Fruit fly (Drosophila melanogaster): ENCODE results near the gene LSm-4.
A peak's percentile ranks its signal among the peaks of the same experiment; 100 is the strongest.

The LSm-4 gene

dm6 chr2L:10428528-10428927 lies 23.5 kb upstream of the LSm-4 start, which contains the start of gene CG5188 (continued):
- TF ChIP-seq Ptx1 (GFP tag; IDR thresholded peaks at IDR 0.05), result no peak
- peak; percentile 40 for TF ChIP-seq pzg (GFP tag; optimal IDR thresholded peaks at IDR 0.05)
- peak; percentile 83 for TF ChIP-seq CG30020 (tag; optimal IDR thresholded peaks at IDR 0.05)
- TF ChIP-seq pb (GFP tag; optimal IDR thresholded peaks at IDR 0.05), result no peak
- TF ChIP-seq Gsc (GFP tag; IDR thresholded peaks at IDR 0.05), result no peak
- TF ChIP-seq CG13624 (GFP tag; optimal IDR thresholded peaks at IDR 0.05), result no peak
- peak; percentile 37; the same call in 1 of the 3 replicates for TF ChIP-seq zfh1 (GFP tag; IDR thresholded peaks at IDR 0.05)
- peak; percentile 82 for TF ChIP-seq YL-1 (GFP tag; optimal IDR thresholded peaks at IDR 0.05)
- TF ChIP-seq sc (optimal IDR thresholded peaks at IDR 0.05), result no peak
- TF ChIP-seq sc (GFP tag; optimal IDR thresholded peaks at IDR 0.05), result no peak
- TF ChIP-seq CG6765 (GFP tag; optimal IDR thresholded peaks at IDR 0.05), result no peak
- no peak for TF ChIP-seq danr (GFP tag; IDR thresholded peaks at IDR 0.05)
- no peak for TF ChIP-seq Sin3A (optimal IDR thresholded peaks at IDR 0.05)
- TF ChIP-seq D19A (tag; optimal IDR thresholded peaks at IDR 0.05), result no peak
- no peak for TF ChIP-seq hth (optimal IDR thresholded peaks at IDR 0.05)
- TF ChIP-seq CG12769 (tag; optimal IDR thresholded peaks at IDR 0.05), result no peak
- TF ChIP-seq vvl (GFP tag; IDR thresholded peaks at IDR 0.05), result peak; percentile 79
- no peak for TF ChIP-seq CG11723 (GFP tag; optimal IDR thresholded peaks at IDR 0.05)
- TF ChIP-seq CG9215 (GFP tag; IDR thresholded peaks at IDR 0.05), result no peak
- TF ChIP-seq Hr78 (GFP tag; optimal IDR thresholded peaks at IDR 0.05), result no peak
- no peak for TF ChIP-seq eve (GFP tag; optimal IDR thresholded peaks at IDR 0.05)
- no peak for TF ChIP-seq bowl (GFP tag; IDR thresholded peaks at IDR 0.05)
- TF ChIP-seq CG34224 (GFP tag; IDR thresholded peaks at IDR 0.05; ENCODE audit: partially characterized antibody), result 0 out of 3 replicates have a peak, but pooled peaks have one; percentile 39
- peak; percentile 49 for TF ChIP-seq CG18262 (tag; optimal IDR thresholded peaks at IDR 0.05)
- TF ChIP-seq CG15073 (GFP tag; optimal IDR thresholded peaks at IDR 0.05), result no peak
- no peak for TF ChIP-seq Stat92E (GFP tag; optimal IDR thresholded peaks at IDR 0.05)
- TF ChIP-seq sisA (GFP tag; IDR thresholded peaks at IDR 0.05), result no peak; the same call in 1 of the 2 replicates
- peak; percentile 53 for TF ChIP-seq Fer3 (tag; optimal IDR thresholded peaks at IDR 0.05)
- TF ChIP-seq toy (GFP tag; IDR thresholded peaks at IDR 0.05), result no peak
- TF ChIP-seq chinmo (GFP tag; IDR thresholded peaks at IDR 0.05; ENCODE audit: partially characterized antibody), result 0 out of 4 replicates have a peak, but pooled peaks have one; percentile 20
- peak; percentile 64 for TF ChIP-seq CG13424 (tag; optimal IDR thresholded peaks at IDR 0.05)
- TF ChIP-seq HHEX (GFP tag; optimal IDR thresholded peaks at IDR 0.05), result no peak
- no peak for TF ChIP-seq dan (GFP tag; IDR thresholded peaks at IDR 0.05)
- no peak for TF ChIP-seq CG17186 (GFP tag; optimal IDR thresholded peaks at IDR 0.05)
- peak; percentile 75 for TF ChIP-seq CG32532 (GFP tag; IDR thresholded peaks at IDR 0.05)
- TF ChIP-seq B-H2 (GFP tag; optimal IDR thresholded peaks at IDR 0.05), result peak; percentile 1
- peak; percentile 40 for TF ChIP-seq Max (GFP tag; optimal IDR thresholded peaks at IDR 0.05)
- TF ChIP-seq CG32772 (GFP tag; IDR thresholded peaks at IDR 0.05), result no peak
- TF ChIP-seq CG8765 (GFP tag; IDR thresholded peaks at IDR 0.05), result no peak
- peak; percentile 54 for TF ChIP-seq unpg (GFP tag; optimal IDR thresholded peaks at IDR 0.05)
- no peak for TF ChIP-seq Ets97D (GFP tag; optimal IDR thresholded peaks at IDR 0.05)
- TF ChIP-seq CrebB (tag; optimal IDR thresholded peaks at IDR 0.05), result no peak
- TF ChIP-seq Oli (tag; optimal IDR thresholded peaks at IDR 0.05), result peak; percentile 19
- TF ChIP-seq Adf1 (GFP tag; IDR thresholded peaks at IDR 0.05), result no peak
- TF ChIP-seq CG1529 (GFP tag; optimal IDR thresholded peaks at IDR 0.05), result peak; percentile 9
- no peak for TF ChIP-seq CG6654 (GFP tag; optimal IDR thresholded peaks at IDR 0.05)
- no peak for TF ChIP-seq HLHmδ (GFP tag; optimal IDR thresholded peaks at IDR 0.05)
- no peak for TF ChIP-seq Lpt (GFP tag; optimal IDR thresholded peaks at IDR 0.05)
- TF ChIP-seq run (tag; optimal IDR thresholded peaks at IDR 0.05), result no peak
- TF ChIP-seq CG10462 (GFP tag; optimal IDR thresholded peaks at IDR 0.05), result no peak
- peak; percentile 63 for TF ChIP-seq PHDP (tag; optimal IDR thresholded peaks at IDR 0.05)
- TF ChIP-seq CG14860 (GFP tag; IDR thresholded peaks at IDR 0.05; ENCODE audit: partially characterized antibody), result no peak

Data from whole organism, embryonic.